Worm (Caenorhabditis elegans) whole organism, L4 larva: ENCODE measurements around the gene F23B2.10.

ENCODE experiments used
- D1046.2 ChIP-seq: fragments of 200-800 bp; sonication (Bioruptor generic); IDR thresholded peaks from 2 replicates; pipeline ENCODE4 v1.3.6; 2022; ENCODE audit warnings: missing genetic modification characterization, missing compliant biosample characterization
- F26F4.8 ChIP-seq: fragments of 200-800 bp; sonication (Bioruptor generic); conservative IDR thresholded peaks from 2 replicates; pipeline ENCODE4 v1.3.6; 2022; ENCODE audit warnings: missing genetic modification characterization, missing compliant biosample characterization
- T26A8.4 ChIP-seq: fragments of 200-800 bp; sonication (Bioruptor generic); IDR thresholded peaks from 2 replicates; pipeline ENCODE4 v1.3.6; 2022; ENCODE audit warnings: missing genetic modification characterization, missing compliant biosample characterization
- Y75B8A.6 ChIP-seq: fragments of 200-800 bp; sonication (Bioruptor generic); IDR thresholded peaks from 2 replicates; pipeline ENCODE4 v1.3.6; 2022; ENCODE audit warnings: missing genetic modification reagents, missing genetic modification characterization, missing compliant biosample characterization
- aha-1 ChIP-seq: fragments of 150-350 bp; peaks from one replicate; lab custom pipeline; 2014; ENCODE audit warnings: missing biosample characterization, missing genetic modification characterization
- ama-1 ChIP-seq: fragments of 150-350 bp; optimal IDR thresholded peaks from 2 replicates; lab custom pipeline; 2014; ENCODE audit warnings: inconsistent platforms, mixed read lengths
- ceh-20 ChIP-seq: fragments of 200-800 bp; sonication (Bioruptor generic); IDR thresholded peaks from 2 replicates; pipeline ENCODE4 v1.3.6; 2022; ENCODE audit warnings: missing genetic modification reagents, missing genetic modification characterization, missing compliant biosample characterization
- ceh-62 ChIP-seq: sonication (generic microtip); optimal IDR thresholded peaks from 2 replicates; lab custom pipeline; 2017; ENCODE audit warnings: missing biosample characterization, missing genetic modification characterization
- cey-2 ChIP-seq: sonication (generic microtip); optimal IDR thresholded peaks from 3 replicates; lab custom pipeline; 2017; ENCODE audit warnings: missing genetic modification characterization, mild to moderate bottlenecking, missing compliant biosample characterization, antibody characterized with exemption, borderline replicate concordance; ENCODE audit not compliant: insufficient read depth
- ctbp-1 ChIP-seq: fragments of 200-800 bp; sonication (Bioruptor generic); IDR thresholded peaks from 2 replicates; pipeline ENCODE4 v1.3.6; 2022; ENCODE audit warnings: missing genetic modification reagents, missing genetic modification characterization, missing compliant biosample characterization
- daf-19 ChIP-seq: fragments of 200-800 bp; sonication (Bioruptor generic); conservative IDR thresholded peaks from 2 replicates; pipeline ENCODE4 v1.3.6; 2022; ENCODE audit warnings: missing genetic modification characterization, missing compliant biosample characterization
- dmd-8 ChIP-seq: fragments of 200-800 bp; sonication (Bioruptor generic); IDR thresholded peaks from 2 replicates; pipeline ENCODE4 v1.3.6; 2022; ENCODE audit warnings: missing genetic modification characterization, missing compliant biosample characterization
- dmd-9 ChIP-seq: fragments of 200-800 bp; sonication (Bioruptor generic); IDR thresholded peaks from 2 replicates; pipeline ENCODE4 v1.3.6; 2022; ENCODE audit warnings: missing genetic modification reagents, missing genetic modification characterization, missing compliant biosample characterization
- dpl-1 ChIP-seq: fragments of 150-350 bp; optimal IDR thresholded peaks from 2 replicates; lab custom pipeline; 2014; ENCODE audit warnings: missing biosample characterization, missing genetic modification reagents, missing genetic modification characterization
- dve-1 ChIP-seq: sonication (generic microtip); optimal IDR thresholded peaks from 2 replicates; lab custom pipeline; 2017; ENCODE audit warnings: antibody characterized with exemption, mild to moderate bottlenecking, missing genetic modification characterization, missing compliant biosample characterization; ENCODE audit not compliant: insufficient read depth
- egl-27 ChIP-seq: sonication (generic microtip); optimal IDR thresholded peaks from 3 replicates; lab custom pipeline; 2017; ENCODE audit warnings: missing biosample characterization, missing genetic modification reagents, missing genetic modification characterization
- hlh-11 ChIP-seq: fragments of 200-800 bp; sonication (Bioruptor generic); optimal IDR thresholded peaks from 2 replicates; lab custom pipeline; 2018; ENCODE audit warnings: mild to moderate bottlenecking, missing genetic modification characterization, missing compliant biosample characterization
- lim-7 ChIP-seq: fragments of 200-800 bp; sonication (Bioruptor generic); IDR thresholded peaks from 2 replicates; pipeline ENCODE4 v1.3.6; 2022; ENCODE audit warnings: missing genetic modification characterization, missing compliant biosample characterization
- lin-13 ChIP-seq: fragments of 150-350 bp; optimal IDR thresholded peaks from 2 replicates; lab custom pipeline; 2014; ENCODE audit warnings: missing biosample characterization, missing genetic modification reagents, missing genetic modification characterization
- lin-15B ChIP-seq: fragments of 150-350 bp; sonication (generic microtip); optimal IDR thresholded peaks from 3 replicates; lab custom pipeline; 2014; ENCODE audit warnings: missing biosample characterization, missing genetic modification characterization
- lin-29 ChIP-seq: fragments of 200-800 bp; sonication (Bioruptor generic); IDR thresholded peaks from 2 replicates; pipeline ENCODE4 v1.3.6; 2022; ENCODE audit warnings: missing genetic modification reagents, missing genetic modification characterization, missing compliant biosample characterization
- lin-38 ChIP-seq: fragments of 200-800 bp; sonication (Bioruptor generic); IDR thresholded peaks from 2 replicates; pipeline ENCODE4 v1.3.6; 2022; ENCODE audit warnings: missing genetic modification reagents, missing genetic modification characterization, missing compliant biosample characterization
- lir-3 ChIP-seq: sonication (generic microtip); optimal IDR thresholded peaks from 2 replicates; lab custom pipeline; 2016; ENCODE audit warnings: mild to moderate bottlenecking, missing genetic modification characterization, missing compliant biosample characterization
- lsy-2 ChIP-seq, 2 experiments: fragments of 150-350 bp in 1 of 2; sonication (generic microtip) in 1 of 2; optimal IDR thresholded peaks; 2 replicates each; lab custom pipeline; 2014 to 2017; ENCODE audit warnings: missing biosample characterization in 2 of 2, missing genetic modification characterization in 2 of 2
- madf-5 ChIP-seq, 2 experiments: fragments of 200-800 bp; sonication (Bioruptor generic); IDR thresholded peaks; 2 replicates each; pipeline ENCODE4 v1.3.6; 2022; ENCODE audit warnings: missing compliant biosample characterization in 2 of 2, missing genetic modification characterization in 2 of 2
- mdl-1 ChIP-seq, 2 experiments: fragments of 150-350 bp in 1 of 2; sonication (generic microtip) in 1 of 2; optimal IDR thresholded peaks; 2 replicates each; lab custom pipeline; 2014 to 2017; ENCODE audit warnings: missing biosample characterization in 2 of 2, missing genetic modification characterization in 2 of 2
- mdt-29 ChIP-seq: fragments of 200-800 bp; sonication (Bioruptor generic); IDR thresholded peaks from 2 replicates; pipeline ENCODE4 v1.3.6; 2022; ENCODE audit warnings: missing genetic modification reagents, missing genetic modification characterization, missing compliant biosample characterization
- mxl-2 ChIP-seq: fragments of 200-800 bp; sonication (Bioruptor generic); conservative IDR thresholded peaks from 2 replicates; pipeline ENCODE4 v1.3.6; 2022; ENCODE audit warnings: missing genetic modification reagents, missing genetic modification characterization, missing compliant biosample characterization
- nhr-102 ChIP-seq: sonication (generic microtip); optimal IDR thresholded peaks from 2 replicates; lab custom pipeline; 2016; ENCODE audit warnings: mild to moderate bottlenecking, missing genetic modification characterization, moderate library complexity, missing compliant biosample characterization
- nhr-11 ChIP-seq: fragments of 150-350 bp; optimal IDR thresholded peaks from 2 replicates; lab custom pipeline; 2014; ENCODE audit warnings: missing biosample characterization, missing genetic modification characterization
- nhr-77 ChIP-seq: fragments of 150-350 bp; optimal IDR thresholded peaks from 2 replicates; lab custom pipeline; 2014; ENCODE audit warnings: missing biosample characterization, missing genetic modification characterization
- pha-4 ChIP-seq, 2 experiments: fragments of 150-350 bp in 1 of 2; fragments of 200-800 bp in 1 of 2; sonication (Bioruptor generic) in 1 of 2; IDR thresholded peaks in 1 of 2; optimal IDR thresholded peaks in 1 of 2; 2 replicates each; pipeline versions ENCODE4 v1.3.6 to Lab custom; 2014 to 2022; ENCODE audit warnings: missing genetic modification characterization in 2 of 2, missing genetic modification reagents in 2 of 2, missing biosample characterization in 1 of 2, missing compliant biosample characterization in 1 of 2
- php-3 ChIP-seq: fragments of 200-800 bp; sonication (Bioruptor generic); IDR thresholded peaks from 2 replicates; pipeline ENCODE4 v1.3.6; 2022; ENCODE audit warnings: missing genetic modification reagents, missing genetic modification characterization, missing compliant biosample characterization
- pqm-1 ChIP-seq: sonication (generic microtip); optimal IDR thresholded peaks from 2 replicates; lab custom pipeline; 2017; ENCODE audit warnings: missing biosample characterization, missing genetic modification characterization
- saeg-2 ChIP-seq: fragments of 200-800 bp; sonication (Bioruptor generic); IDR thresholded peaks from 2 replicates; pipeline ENCODE4 v1.3.6; 2022; ENCODE audit warnings: missing genetic modification reagents, missing genetic modification characterization, missing compliant biosample characterization
- set-16 ChIP-seq: fragments of 200-800 bp; sonication (Bioruptor generic); IDR thresholded peaks from 2 replicates; pipeline ENCODE4 v1.3.6; 2022; ENCODE audit warnings: missing genetic modification reagents, missing genetic modification characterization, missing compliant biosample characterization
- spr-1 ChIP-seq: sonication (generic microtip); optimal IDR thresholded peaks from 2 replicates; lab custom pipeline; 2016; ENCODE audit warnings: mild to moderate bottlenecking, missing genetic modification characterization, missing compliant biosample characterization
- spr-3 ChIP-seq: fragments of 200-800 bp; sonication (Bioruptor generic); optimal IDR thresholded peaks from 2 replicates; lab custom pipeline; 2018; ENCODE audit warnings: mild to moderate bottlenecking, missing genetic modification characterization, missing compliant biosample characterization
- tra-1 ChIP-seq: fragments of 200-800 bp; sonication (Bioruptor generic); IDR thresholded peaks from 2 replicates; pipeline ENCODE4 v1.3.6; 2022; ENCODE audit warnings: missing genetic modification reagents, missing genetic modification characterization, missing compliant biosample characterization
- unc-130 ChIP-seq: sonication (generic microtip); optimal IDR thresholded peaks from 2 replicates; lab custom pipeline; 2016; ENCODE audit warnings: missing genetic modification reagents, missing genetic modification characterization, missing compliant biosample characterization
- vab-7 ChIP-seq: fragments of 200-800 bp; sonication (Bioruptor generic); IDR thresholded peaks from 2 replicates; pipeline ENCODE4 v1.3.6; 2022; ENCODE audit warnings: missing genetic modification reagents, missing genetic modification characterization, missing compliant biosample characterization
- zfp-3 ChIP-seq: fragments of 200-800 bp; sonication (Bioruptor generic); conservative IDR thresholded peaks from 2 replicates; pipeline ENCODE4 v1.3.6; 2022; ENCODE audit warnings: missing genetic modification reagents, missing genetic modification characterization, missing compliant biosample characterization
- zip-2 ChIP-seq: fragments of 150-350 bp; optimal IDR thresholded peaks from 2 replicates; lab custom pipeline; 2014; ENCODE audit warnings: missing biosample characterization, missing genetic modification characterization
- ztf-7 ChIP-seq: fragments of 150-350 bp; optimal IDR thresholded peaks from 2 replicates; lab custom pipeline; 2014; ENCODE audit warnings: missing biosample characterization, missing genetic modification characterization

The F23B2.10 gene

DNA sequence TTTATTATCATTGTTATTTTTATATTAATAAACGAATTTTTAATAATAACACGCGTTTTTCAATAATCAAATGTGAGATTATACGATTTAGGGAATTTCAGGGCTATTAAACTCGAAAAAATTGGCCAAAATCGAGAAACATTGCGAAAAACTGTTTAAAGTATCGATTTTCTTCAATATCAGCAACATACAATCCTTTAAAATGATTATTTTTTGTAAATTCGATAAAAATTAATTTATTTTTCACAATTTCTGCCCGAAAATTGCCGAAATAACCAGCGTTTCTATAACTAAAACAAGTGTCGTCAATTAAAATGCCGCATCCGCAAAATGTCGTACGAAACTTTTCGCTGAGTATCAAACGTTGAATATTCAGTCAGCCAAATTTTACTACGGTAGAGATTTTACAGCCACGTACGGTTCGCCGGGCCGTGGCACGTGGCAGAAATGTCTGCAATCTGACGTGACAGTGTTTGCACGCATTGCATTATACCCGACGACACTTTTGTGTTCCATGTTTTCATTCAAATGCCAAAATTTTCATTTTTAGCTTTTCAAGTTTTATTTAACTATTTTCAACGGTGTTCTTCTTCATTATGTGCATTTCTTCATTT lies 42.0 kb upstream of the F23B2.10 start (continued):
- peak; percentile 99 for TF ChIP-seq tra-1 (GFP tag; lab: Robert Waterston, UW)
- TF ChIP-seq nhr-102 (tag; lab: Kevin White, UChicago), result peak; percentile 80
- peak; percentile 95 for TF ChIP-seq ceh-20
- TF ChIP-seq zfp-3 (GFP tag; lab: Robert Waterston, UW), result peak; percentile 98
- TF ChIP-seq dmd-9 (GFP tag; lab: Robert Waterston, UW), result peak; percentile 96
- peak; percentile 89 for TF ChIP-seq vab-7 (GFP tag; lab: Robert Waterston, UW)
- TF ChIP-seq mdt-29 (GFP tag; lab: Robert Waterston, UW), result peak; percentile 97
- peak; percentile 66 for TF ChIP-seq unc-130
- peak; percentile 96 for TF ChIP-seq D1046.2 (GFP tag; lab: Robert Waterston, UW)
- peak; percentile 89 for TF ChIP-seq mxl-2
- peak; percentile 31 for TF ChIP-seq dve-1 (tag; lab: Kevin White, UChicago)
- peak; percentile 87 to 98; a peak in 3 of 4 replicates for TF ChIP-seq madf-5 (GFP tag; IDR thresholded peaks at IDR 0.05; lab: Robert Waterston, UW)
- peak in 1 of 2 experiments; percentile 33 for TF ChIP-seq lsy-2 (tag; optimal IDR thresholded peaks at IDR 0.05; lab: Kevin White, UChicago)
- TF ChIP-seq T26A8.4, result peak; percentile 98
- TF ChIP-seq Y75B8A.6 (GFP tag; lab: Robert Waterston, UW), result peak; percentile 92
- peak; percentile 84 for TF ChIP-seq ctbp-1 (GFP tag; lab: Robert Waterston, UW)
- peak; percentile 29 for TF ChIP-seq spr-1 (tag; lab: Kevin White, UChicago)
- TF ChIP-seq dmd-8 (GFP tag; lab: Robert Waterston, UW), result peak; percentile 86
- TF ChIP-seq lim-7 (GFP tag; lab: Robert Waterston, UW), result 0 out of 2 replicates have a peak, but pooled peaks have one; percentile 45

DNA sequence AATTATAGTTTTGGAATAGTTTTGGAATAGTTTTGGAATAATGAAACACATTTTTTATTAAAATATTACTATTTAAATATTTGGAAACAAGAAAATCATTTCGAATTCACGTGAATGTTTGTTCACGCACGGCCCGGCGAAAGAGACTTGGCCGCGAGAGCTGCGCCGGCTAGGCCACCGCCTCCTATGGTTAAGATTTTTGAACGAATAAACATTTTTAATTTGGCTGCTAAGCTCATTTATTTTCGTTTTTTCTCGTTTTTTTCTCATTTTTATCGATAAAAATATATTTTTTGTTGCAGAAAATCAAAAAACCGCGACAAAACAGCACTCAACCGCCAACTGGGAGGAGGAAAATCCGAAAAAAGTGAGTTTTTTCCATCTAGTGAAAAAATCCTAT lies 40.4 kb upstream of the F23B2.10 start, which contains the start of gene C46C2.7:
C46C2.7 (plus strand) TSS at position 301 of the 400 bp plus-strand sequence.
- peak in 1 of 2 experiments; percentile 16 for TF ChIP-seq lsy-2 (tag; optimal IDR thresholded peaks at IDR 0.05; lab: Kevin White, UChicago)
- TF ChIP-seq lin-38 (GFP tag; lab: Robert Waterston, UW), result 0 out of 2 replicates have a peak, but pooled peaks have one; percentile 7

DNA sequence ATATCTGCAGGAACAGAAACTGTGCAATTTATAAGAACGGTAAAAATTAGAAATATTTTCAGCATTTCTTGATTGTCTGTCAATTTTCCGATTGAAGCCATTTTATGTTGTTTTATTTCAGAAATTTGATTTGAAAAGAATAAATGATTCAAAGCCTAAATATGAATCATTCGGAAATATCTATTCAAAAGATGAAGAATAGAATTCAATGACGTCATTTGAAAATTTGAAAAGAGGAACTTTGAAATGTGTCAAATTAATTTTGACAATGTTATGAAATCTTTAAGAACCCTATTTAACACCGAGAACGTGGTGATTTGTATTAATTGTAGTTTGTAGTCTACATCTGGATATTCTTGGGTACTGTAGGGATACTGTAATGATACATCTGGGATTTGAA lies 38.4 kb upstream of the F23B2.10 start, which contains the start of gene C46C2.5:
C46C2.5 (minus strand) TSS at position 101 of the 400 bp plus-strand sequence.
- TF ChIP-seq dve-1 (tag; lab: Kevin White, UChicago) (peak; percentile 23), ztf-7 (no peak), aha-1 (tag; lab: Kevin White, UChicago) (peak; percentile 28)

DNA sequence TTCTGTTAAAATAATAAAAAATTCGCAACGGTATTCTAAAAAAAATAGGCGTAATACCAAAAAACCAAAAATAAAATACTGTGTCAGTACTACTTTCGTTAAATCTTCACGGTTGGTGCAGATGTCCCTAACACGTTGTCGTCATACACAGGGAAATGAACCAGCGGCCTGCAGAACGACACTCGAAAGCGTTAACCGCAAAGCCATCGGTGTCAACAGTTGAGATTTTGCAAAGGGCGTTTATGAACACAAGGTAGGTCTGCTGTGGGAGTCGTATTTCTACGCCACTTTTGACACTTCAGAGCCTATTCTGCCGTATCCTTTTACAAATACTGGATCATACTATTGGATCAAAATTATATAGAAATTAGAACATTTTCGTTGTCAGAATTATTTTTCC lies 37.0 kb upstream of the F23B2.10 start:
- TF ChIP-seq zip-2 (tag; lab: Kevin White, UChicago), result peak; percentile 44
- no peak for TF ChIP-seq lin-15B (tag; lab: Kevin White, UChicago)
- 0 out of 2 replicates have a peak, but pooled peaks have one; percentile 29 for TF ChIP-seq saeg-2 (GFP tag; lab: Robert Waterston, UW)
- no peak for TF ChIP-seq php-3 (GFP tag; lab: Robert Waterston, UW)
- 0 out of 2 replicates have a peak, but pooled peaks have one; percentile 60 for TF ChIP-seq F26F4.8 (GFP tag; lab: Robert Waterston, UW)
- no peak; the same call in 1 of the 2 replicates for TF ChIP-seq ceh-20
- no peak for TF ChIP-seq daf-19
- TF ChIP-seq pqm-1 (tag; lab: Kevin White, UChicago), result no peak
- peak in 1 of 2 experiments; percentile 71 for TF ChIP-seq mdl-1 (tag; optimal IDR thresholded peaks at IDR 0.05; lab: Kevin White, UChicago)
- no peak for TF ChIP-seq egl-27
- TF ChIP-seq dpl-1 (GFP tag; lab: Kevin White, UChicago), result peak; percentile 50
- TF ChIP-seq lin-29 (GFP tag; lab: Robert Waterston, UW), result no peak
- TF ChIP-seq ceh-62, result no peak
- peak; percentile 14 for TF ChIP-seq nhr-77
- TF ChIP-seq nhr-11, result no peak
- no peak for TF ChIP-seq hlh-11 (tag; lab: Kevin White, UChicago)
- TF ChIP-seq spr-3 (GFP tag; lab: Kevin White, UChicago), result peak; percentile 77
- TF ChIP-seq pha-4 (GFP tag; IDR thresholded peaks at IDR 0.05; lab: Robert Waterston, UW), result peak; percentile 81
- TF ChIP-seq pha-4 (tag; optimal IDR thresholded peaks at IDR 0.05; lab: Kevin White, UChicago), result no peak
- TF ChIP-seq cey-2 (tag; lab: Kevin White, UChicago), result no peak
- TF ChIP-seq lin-13 (GFP tag; lab: Kevin White, UChicago), result no peak
- no peak for TF ChIP-seq ama-1
- TF ChIP-seq lir-3 (tag; lab: Kevin White, UChicago), result peak; percentile 46
- peak; percentile 85; the same call in 1 of the 2 replicates for TF ChIP-seq D1046.2 (GFP tag; lab: Robert Waterston, UW)
- no peak for TF ChIP-seq set-16
